Comparison of ENCODE assay signal across 1 worm cellular context in the genomic region with DNA sequence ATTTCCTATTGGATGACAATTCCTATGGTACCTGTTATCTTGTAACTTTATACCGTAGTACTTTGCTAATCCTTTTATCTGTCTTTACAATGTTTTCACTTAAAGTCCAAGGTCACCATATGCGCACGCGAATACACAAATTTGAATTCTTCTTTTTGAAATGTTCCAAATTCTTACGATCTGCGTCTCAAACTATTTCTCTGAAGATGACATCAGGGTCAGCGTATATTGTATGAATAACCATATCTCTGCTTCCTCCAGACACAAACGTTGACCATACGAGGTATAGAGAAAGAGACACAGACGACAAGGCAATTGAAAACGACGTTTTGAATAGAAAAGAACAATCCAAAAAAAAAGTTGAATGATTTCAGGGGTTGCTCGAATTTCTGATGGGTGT.
TF ChIP-seq lines count a peak whose summit lies in the region.

No protein-coding gene starts in this region.

TF ChIP-seq in whole organism, L4 larva, 104 proteins besides CTCF, POLR2A, EP300 and RAD21 (continued from another document):
- TF ChIP-seq jun-1 (tag; optimal IDR thresholded peaks at IDR 0.05; lab: Kevin White, UChicago) (no peak), cey-2 (tag; optimal IDR thresholded peaks at IDR 0.05; lab: Kevin White, UChicago; ENCODE audit: borderline replicate concordance, insufficient read depth) (no peak), unc-62 (GFP tag; optimal IDR thresholded peaks at IDR 0.05 in 1 of 2; lab: Kevin White, UChicago) (peak in 1 of 2 experiments; percentile 92), unc-62 (tag; optimal IDR thresholded peaks at IDR 0.05; lab: Kevin White, UChicago) (no peak)
